Worm (Caenorhabditis elegans) whole organism, L4/young adult: ENCODE data around the gene C12D5.4.

Source experiments
- W03F9.2 ChIP-seq: fragments of 150-350 bp; optimal IDR thresholded peaks from 2 replicates; lab custom pipeline; 2014; ENCODE audit warnings: missing biosample characterization, missing genetic modification characterization
- dao-5 ChIP-seq: sonication (generic microtip); optimal IDR thresholded peaks from 2 replicates; lab custom pipeline; 2016; ENCODE audit warnings: missing genotype, missing genetic modification characterization, moderate library complexity, missing compliant biosample characterization
- him-1 ChIP-seq: sonication (generic microtip); optimal IDR thresholded peaks from 2 replicates; lab custom pipeline; 2016; ENCODE audit warnings: missing genotype, missing genetic modification reagents, missing genetic modification characterization, missing compliant biosample characterization

Gene C12D5.4

DNA sequence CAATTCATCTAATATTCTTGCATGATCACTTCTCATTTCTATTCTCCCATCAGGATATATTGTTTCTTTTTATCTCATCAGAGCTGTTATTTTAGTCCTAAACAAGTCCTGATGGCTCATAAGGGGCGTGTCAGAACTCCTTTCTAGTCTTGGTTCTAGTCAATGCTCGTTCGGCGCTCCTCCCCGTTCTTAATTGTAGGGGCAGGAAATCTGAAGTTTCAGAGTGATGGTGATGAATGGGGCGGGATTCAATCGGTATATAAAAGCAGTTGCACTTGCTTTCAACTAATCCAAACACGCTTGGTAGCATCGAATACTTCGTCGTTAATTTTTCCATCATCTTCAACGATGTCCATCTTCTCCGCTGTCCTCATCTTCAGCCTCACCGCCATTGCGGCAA, at the start of gene C12D5.4:
Gene C12D5.4 (plus strand): TSS at position 301 of the 400 bp plus-strand sequence.
- TF ChIP-seq him-1 (tag; lab: Kevin White, UChicago) = no peak
- TF ChIP-seq W03F9.2 (tag; lab: Kevin White, UChicago) = no peak
- TF ChIP-seq dao-5 = no peak

DNA sequence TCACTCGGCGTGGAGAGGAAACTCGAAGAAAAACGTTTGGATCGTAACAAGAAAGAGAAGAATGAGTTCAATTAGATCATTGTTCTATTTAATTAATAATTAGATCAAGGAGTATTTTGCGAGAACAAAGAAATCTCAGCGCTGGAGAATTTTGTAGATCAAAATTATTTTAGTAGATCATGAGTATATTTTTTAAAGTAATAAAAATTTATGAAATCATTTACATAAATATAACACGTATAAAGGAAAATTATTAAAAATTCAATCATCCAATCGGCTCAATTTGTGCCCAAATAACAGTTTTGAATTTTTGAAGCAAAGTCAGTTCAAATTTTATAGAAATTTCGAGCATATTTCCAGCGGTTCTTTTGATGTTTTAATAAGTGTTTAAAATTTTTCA, 48.2 kb upstream of the C12D5.4 start, which contains the start of gene C50E3.13:
Gene C50E3.13 (minus strand): TSS at position 101 of the 400 bp plus-strand sequence.
- TF ChIP-seq W03F9.2 (tag; lab: Kevin White, UChicago) (no peak), him-1 (tag; lab: Kevin White, UChicago) (no peak)

DNA sequence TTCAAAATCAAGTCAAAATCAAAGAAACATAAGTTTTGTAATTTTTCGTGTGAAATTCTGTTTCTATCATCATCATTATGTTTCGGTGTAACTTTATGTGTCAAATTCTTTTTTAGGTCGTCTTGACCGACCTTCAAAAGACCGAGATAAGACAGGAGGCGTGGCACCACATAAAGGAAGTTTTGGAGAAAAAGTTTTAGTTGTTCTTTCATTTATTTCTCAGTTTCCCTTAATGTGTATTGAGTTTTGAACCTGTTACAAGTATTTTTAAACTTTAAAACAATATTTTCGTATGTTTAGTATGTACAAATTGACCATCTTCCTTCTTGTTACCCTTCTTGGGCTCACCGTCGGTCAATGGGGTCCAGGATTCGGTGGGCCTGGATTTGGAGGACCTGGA, 47.7 kb upstream of the C12D5.4 start, which contains the start of gene grsp-4:
Gene grsp-4 (plus strand): TSS at position 301 of the 400 bp plus-strand sequence.
- TF ChIP-seq W03F9.2 (tag; lab: Kevin White, UChicago) (no peak), dao-5 (no peak), him-1 (tag; lab: Kevin White, UChicago) (no peak)

DNA sequence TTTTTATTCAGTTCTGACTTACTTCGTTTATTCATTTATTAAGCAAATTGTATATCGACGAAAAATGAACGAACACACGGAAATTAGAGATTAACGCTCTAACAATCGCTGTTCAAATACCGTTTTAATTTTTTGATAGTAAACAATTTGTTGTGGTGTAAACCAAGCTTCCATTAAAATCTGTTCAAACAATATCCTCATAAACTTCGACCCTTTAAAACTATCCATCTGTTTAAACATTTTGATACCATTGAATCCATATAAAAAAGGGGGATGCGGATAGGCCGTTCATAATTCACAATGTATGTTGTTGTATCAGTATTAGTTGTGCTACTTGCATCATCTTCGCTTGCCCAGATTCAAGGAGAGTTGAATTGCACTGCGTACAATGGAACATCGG, 45.8 kb upstream of the C12D5.4 start, which contains the start of gene F07C4.6:
Gene F07C4.6 (plus strand): TSS at position 301 of the 400 bp plus-strand sequence.
- TF ChIP-seq W03F9.2 (tag; lab: Kevin White, UChicago) (no peak), him-1 (tag; lab: Kevin White, UChicago) (no peak), dao-5 (no peak)

DNA sequence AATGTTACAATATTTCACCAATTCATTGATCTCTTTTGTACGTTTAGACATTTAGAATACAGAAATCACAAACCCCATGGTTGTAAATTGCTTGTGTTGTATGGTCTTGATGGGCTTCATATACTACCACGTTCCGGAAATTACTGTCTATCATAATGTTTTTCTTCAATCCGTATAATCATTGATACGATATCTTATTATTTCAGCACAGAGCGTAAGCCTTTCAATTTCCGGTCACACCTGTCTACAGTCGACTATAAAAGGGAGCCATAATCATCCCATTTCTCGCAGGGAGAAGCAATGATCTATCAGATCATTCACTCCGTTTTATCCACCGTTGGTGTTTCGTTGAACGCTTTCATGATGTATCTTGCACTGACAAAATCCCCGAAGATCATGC, 42.9 kb upstream of the C12D5.4 start, which contains the start of gene srd-30:
Gene srd-30 (plus strand): TSS at position 301 of the 400 bp plus-strand sequence.
- no peak for TF ChIP-seq W03F9.2 (tag; lab: Kevin White, UChicago)
- TF ChIP-seq him-1 (tag; lab: Kevin White, UChicago) = no peak

DNA sequence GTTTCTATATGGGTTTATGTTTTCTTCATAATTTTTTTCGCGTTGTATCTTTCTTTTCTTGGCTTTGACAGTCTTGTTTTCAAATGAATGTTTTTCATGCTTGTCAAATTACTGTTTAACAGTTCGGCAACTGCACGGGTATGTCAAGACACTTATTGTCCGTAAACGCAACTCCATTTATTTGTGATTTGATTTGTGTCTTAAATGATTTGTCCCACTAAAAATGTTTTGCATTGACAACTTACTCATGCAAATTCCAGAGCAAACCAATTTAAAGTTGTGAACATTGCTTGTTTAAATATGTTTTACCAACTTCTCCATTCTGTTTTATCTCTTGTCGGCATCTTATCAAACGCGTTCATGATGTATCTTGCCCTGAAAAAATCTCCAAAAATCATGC, 40.6 kb upstream of the C12D5.4 start, which contains the start of gene srd-25:
Gene srd-25 (plus strand): TSS at position 301 of the 400 bp plus-strand sequence.
- no peak for TF ChIP-seq W03F9.2 (tag; lab: Kevin White, UChicago)
- no peak for TF ChIP-seq dao-5
- TF ChIP-seq him-1 (tag; lab: Kevin White, UChicago) = no peak

DNA sequence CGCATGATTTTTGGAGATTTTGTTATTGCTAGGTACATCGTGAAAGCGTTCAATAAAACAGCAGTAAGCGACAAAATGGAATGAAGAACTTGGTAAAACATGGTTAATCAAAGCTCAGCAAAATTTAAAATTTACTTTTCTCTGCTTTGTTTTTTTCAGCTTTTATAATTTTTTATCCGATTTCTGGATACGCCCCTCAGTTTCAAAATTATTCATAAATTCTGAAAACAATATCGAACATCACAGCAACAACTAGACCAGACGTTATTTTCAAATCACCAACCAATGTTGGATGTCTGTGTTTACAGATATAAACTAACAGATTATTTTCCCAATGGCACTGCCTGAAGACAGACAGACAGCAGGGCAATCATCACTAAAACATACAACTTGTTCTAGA, 37.7 kb upstream of the C12D5.4 start, which contains the start of gene srd-31:
Gene srd-31 (minus strand): TSS at position 101 of the 400 bp plus-strand sequence.
- no peak for TF ChIP-seq him-1 (tag; lab: Kevin White, UChicago)
- no peak for TF ChIP-seq W03F9.2 (tag; lab: Kevin White, UChicago)
- TF ChIP-seq dao-5 = no peak

DNA sequence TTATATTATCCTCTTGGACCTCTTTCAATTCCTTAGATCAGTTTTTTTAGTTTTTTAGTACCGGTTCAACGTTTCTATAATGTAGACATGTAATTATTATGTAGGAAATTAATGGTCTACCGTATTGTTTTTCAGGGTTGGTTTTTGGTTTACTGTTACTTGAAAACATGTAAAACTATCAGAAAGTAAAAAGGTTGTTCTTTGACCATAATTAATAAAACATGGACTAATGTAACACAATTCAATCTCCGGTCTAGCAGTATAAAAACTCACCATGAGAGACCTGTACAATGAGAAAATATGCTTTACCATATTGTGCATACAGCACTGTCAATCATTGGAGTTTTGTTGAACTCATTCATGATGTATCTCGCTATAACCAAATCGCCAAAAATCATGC, 36.9 kb upstream of the C12D5.4 start, which contains the start of gene srd-29:
Gene srd-29 (plus strand): TSS at position 301 of the 400 bp plus-strand sequence.
- no peak for TF ChIP-seq him-1 (tag; lab: Kevin White, UChicago)
- TF ChIP-seq W03F9.2 (tag; lab: Kevin White, UChicago) = no peak

DNA sequence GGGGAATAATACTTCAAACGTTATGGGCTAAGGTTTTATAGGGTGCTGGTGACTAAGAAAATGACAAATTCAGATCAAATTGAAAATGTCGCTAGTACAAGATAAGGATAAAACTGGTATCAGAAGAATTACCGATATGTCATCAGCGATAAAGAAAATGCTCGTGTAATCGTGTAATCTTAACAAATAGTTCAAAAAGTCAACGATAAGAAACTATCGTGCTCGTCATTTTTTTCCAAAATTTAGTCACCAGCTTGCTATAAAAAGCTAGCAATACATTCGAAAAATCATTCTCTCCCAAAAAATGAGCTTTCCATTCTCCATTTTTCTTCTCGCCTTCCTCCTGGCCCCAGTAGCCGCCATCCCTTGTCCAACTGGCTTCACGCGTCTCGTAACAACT, 34.6 kb upstream of the C12D5.4 start, which contains the start of gene clec-45:
Gene clec-45 (plus strand): TSS at position 301 of the 400 bp plus-strand sequence.
- no peak for TF ChIP-seq W03F9.2 (tag; lab: Kevin White, UChicago)
- no peak for TF ChIP-seq him-1 (tag; lab: Kevin White, UChicago)
- no peak for TF ChIP-seq dao-5

DNA sequence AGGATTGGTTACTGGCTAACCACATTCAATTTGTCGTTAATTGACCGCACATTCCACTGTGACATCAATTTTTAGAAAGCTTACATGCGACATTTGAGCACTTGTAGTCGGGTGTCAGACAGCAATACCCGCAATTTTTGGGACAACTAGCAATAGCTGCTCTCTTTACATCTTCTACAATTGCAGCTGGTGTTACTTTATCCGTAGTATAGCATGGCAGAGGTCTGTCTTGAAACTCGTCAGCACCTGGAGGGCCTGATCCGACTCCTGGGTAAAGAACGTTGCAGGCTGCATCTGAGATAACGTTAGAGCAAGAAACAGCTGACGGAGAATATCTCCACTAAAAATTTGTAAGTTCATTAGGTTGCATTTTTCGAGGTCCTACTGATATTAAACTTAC, 33.0 kb upstream of the C12D5.4 start:
- TF ChIP-seq him-1 (tag; lab: Kevin White, UChicago) (no peak), dao-5 (no peak), W03F9.2 (tag; lab: Kevin White, UChicago) (no peak)

DNA sequence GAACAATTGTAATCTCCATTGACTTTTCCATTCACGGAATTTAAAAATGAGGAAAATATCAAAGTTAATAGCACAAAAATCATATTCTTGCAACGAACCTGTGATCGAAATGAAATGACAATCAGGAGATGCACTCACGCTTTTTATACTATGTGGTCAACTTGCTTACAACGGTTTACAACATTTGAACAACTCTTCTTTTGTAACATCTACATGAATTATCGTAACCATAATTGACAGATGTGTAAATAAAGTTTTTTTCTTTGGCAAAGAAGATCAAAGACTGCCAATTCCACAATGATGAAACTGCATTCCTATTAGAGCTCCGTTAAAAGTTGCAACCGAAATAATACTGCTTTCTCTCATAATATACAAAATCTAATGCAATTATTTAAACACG, 32.6 kb upstream of the C12D5.4 start, which contains the start of gene F07C4.10:
Gene F07C4.10 (minus strand): TSS at position 101 of the 400 bp plus-strand sequence.
- TF ChIP-seq W03F9.2 (tag; lab: Kevin White, UChicago) = no peak
- no peak for TF ChIP-seq him-1 (tag; lab: Kevin White, UChicago)
- TF ChIP-seq dao-5 = no peak

DNA sequence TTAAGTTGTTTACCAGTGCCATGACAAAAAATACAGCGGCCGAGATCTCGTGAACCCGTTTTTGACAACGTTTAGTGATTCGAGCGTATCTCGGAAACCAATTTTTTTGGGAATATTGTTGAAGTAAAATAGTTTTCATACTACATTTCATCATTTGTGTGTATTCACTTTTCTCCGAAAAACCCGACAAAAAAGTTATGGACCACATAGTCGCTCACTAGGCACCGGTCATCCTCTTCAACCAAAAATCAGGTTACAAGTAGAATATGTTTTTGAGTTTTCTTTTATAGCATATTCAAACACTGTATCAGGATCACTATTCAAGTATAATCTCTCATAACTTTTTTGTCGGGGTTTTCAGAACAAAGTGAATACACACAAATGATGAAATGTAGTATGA, 30.6 kb upstream of the C12D5.4 start:
- TF ChIP-seq him-1 (tag; lab: Kevin White, UChicago) (no peak), dao-5 (no peak), W03F9.2 (tag; lab: Kevin White, UChicago) (no peak)

DNA sequence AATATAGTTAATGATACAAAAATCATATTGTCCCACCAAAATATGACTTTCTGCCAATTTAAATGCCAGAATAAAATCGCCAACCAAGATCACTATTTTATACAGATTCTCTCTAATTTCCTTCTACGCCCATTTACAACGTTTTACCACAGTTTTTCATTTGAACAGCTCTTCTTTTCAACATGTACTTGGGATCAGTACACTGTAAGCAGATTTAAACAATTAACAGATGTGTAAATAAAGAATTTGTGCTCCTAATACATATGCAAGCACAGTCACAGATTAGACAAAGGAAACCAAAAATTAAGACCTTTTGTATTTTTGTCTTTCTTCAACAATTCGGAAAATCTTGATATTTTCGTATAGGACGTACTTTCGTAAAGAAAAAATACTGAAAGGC, 28.9 kb upstream of the C12D5.4 start, which contains the start of gene F07C4.11:
Gene F07C4.11 (minus strand): TSS at position 101 of the 400 bp plus-strand sequence.
- no peak for TF ChIP-seq W03F9.2 (tag; lab: Kevin White, UChicago)
- TF ChIP-seq dao-5 = no peak
- TF ChIP-seq him-1 (tag; lab: Kevin White, UChicago) = no peak

DNA sequence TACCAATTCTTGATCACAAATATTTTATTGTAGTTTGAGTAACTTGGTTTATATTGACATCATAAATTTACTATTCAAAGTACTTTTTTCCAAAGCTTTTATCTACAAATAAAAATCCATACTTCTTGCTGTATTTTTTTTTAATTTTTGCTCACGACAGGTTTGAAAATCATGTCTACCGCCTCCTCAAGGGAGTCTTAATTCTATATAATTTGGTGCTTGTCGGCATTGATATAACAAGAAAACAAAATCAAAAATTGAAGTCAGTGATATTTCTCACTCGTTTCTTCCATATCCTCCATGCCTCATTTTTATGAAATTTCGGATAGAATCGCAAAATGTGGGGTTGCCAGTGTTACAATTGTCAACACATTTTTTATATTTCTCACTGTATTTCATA, 26.9 kb upstream of the C12D5.4 start, which contains the start of gene str-47:
Gene str-47 (plus strand): TSS at position 301 of the 400 bp plus-strand sequence.
- TF ChIP-seq dao-5 (no peak), him-1 (tag; lab: Kevin White, UChicago) (no peak), W03F9.2 (tag; lab: Kevin White, UChicago) (no peak)
